Worm (Caenorhabditis elegans) whole organism, L3 larva: ENCODE results near the gene ubc-15.

ENCODE experiments used
- ama-1 ChIP-seq: fragments of 150-350 bp; optimal IDR thresholded peaks from 2 replicates; lab custom pipeline; 2018
- ceh-16 ChIP-seq: sonication (generic microtip); optimal IDR thresholded peaks from 2 replicates; lab custom pipeline; 2017; ENCODE audit warnings: missing biosample characterization, missing genetic modification characterization
- ceh-28 ChIP-seq: fragments of 150-350 bp; optimal IDR thresholded peaks from 2 replicates; lab custom pipeline; 2014; ENCODE audit warnings: missing biosample characterization, missing genetic modification reagents, missing genetic modification characterization
- ceh-9 ChIP-seq: sonication (generic microtip); optimal IDR thresholded peaks from 2 replicates; lab custom pipeline; 2018; ENCODE audit warnings: missing biosample characterization, missing genetic modification characterization
- daf-12 ChIP-seq: fragments of 150-350 bp; optimal IDR thresholded peaks from 2 replicates; lab custom pipeline; 2014; ENCODE audit warnings: missing biosample characterization, missing genetic modification reagents, missing genetic modification characterization
- egl-27 ChIP-seq: sonication (generic microtip); optimal IDR thresholded peaks from 4 replicates; lab custom pipeline; 2017; ENCODE audit warnings: missing biosample characterization, missing genetic modification reagents, missing genetic modification characterization
- elt-1 ChIP-seq: fragments of 150-350 bp; optimal IDR thresholded peaks from 2 replicates; lab custom pipeline; 2014; ENCODE audit warnings: missing biosample characterization, missing genetic modification characterization
- elt-2 ChIP-seq: sonication (generic microtip); optimal IDR thresholded peaks from 2 replicates; lab custom pipeline; 2016; ENCODE audit warnings: missing genetic modification reagents, mild to moderate bottlenecking, missing genetic modification characterization, missing compliant biosample characterization
- elt-3 ChIP-seq, 3 experiments: fragments of 150-350 bp in 1 of 3; sonication (generic microtip) in 2 of 3; optimal IDR thresholded peaks; 2 replicates in 2 of 3; 4 replicates in 1 of 3; lab custom pipeline; 2014 to 2017; ENCODE audit warnings: missing biosample characterization in 3 of 3, missing genetic modification characterization in 3 of 3
- fkh-2 ChIP-seq: fragments of 150-350 bp; optimal IDR thresholded peaks from 2 replicates; lab custom pipeline; 2014; ENCODE audit warnings: missing biosample characterization, missing genetic modification reagents, missing genetic modification characterization
- fos-1 ChIP-seq: fragments of 150-350 bp; optimal IDR thresholded peaks from 2 replicates; lab custom pipeline; 2014; ENCODE audit warnings: missing biosample characterization, missing genetic modification characterization
- hmg-11 ChIP-seq: sonication (generic microtip); optimal IDR thresholded peaks from 2 replicates; lab custom pipeline; 2016; ENCODE audit warnings: missing genetic modification characterization, missing compliant biosample characterization
- lin-15B ChIP-seq: fragments of 150-350 bp; optimal IDR thresholded peaks from 2 replicates; lab custom pipeline; 2014; ENCODE audit warnings: missing biosample characterization, missing genetic modification characterization
- lsy-12 ChIP-seq: sonication (generic microtip); optimal IDR thresholded peaks from 2 replicates; lab custom pipeline; 2016; ENCODE audit warnings: mild to moderate bottlenecking, missing genetic modification characterization, missing compliant biosample characterization
- mdl-1 ChIP-seq: fragments of 150-350 bp; optimal IDR thresholded peaks from 2 replicates; lab custom pipeline; 2014; ENCODE audit warnings: missing biosample characterization, missing genetic modification characterization
- nfya-1 ChIP-seq: sonication (generic microtip); optimal IDR thresholded peaks from 2 replicates; lab custom pipeline; 2017; ENCODE audit warnings: missing genetic modification characterization, mild to moderate bottlenecking, missing compliant biosample characterization, antibody characterized with exemption, moderate library complexity; ENCODE audit not compliant: insufficient read depth
- nhr-11 ChIP-seq: fragments of 150-350 bp; optimal IDR thresholded peaks from 2 replicates; lab custom pipeline; 2014; ENCODE audit warnings: missing biosample characterization, missing genetic modification characterization
- nhr-12 ChIP-seq: fragments of 150-350 bp; optimal IDR thresholded peaks from 2 replicates; lab custom pipeline; 2014; ENCODE audit warnings: missing biosample characterization, missing genetic modification characterization
- nhr-23 ChIP-seq: fragments of 150-350 bp; optimal IDR thresholded peaks from 2 replicates; lab custom pipeline; 2014; ENCODE audit warnings: missing biosample characterization, missing genetic modification reagents, missing genetic modification characterization
- nhr-25 ChIP-seq: sonication (generic microtip); optimal IDR thresholded peaks from 2 replicates; lab custom pipeline; 2017; ENCODE audit warnings: missing biosample characterization, missing genetic modification characterization
- nhr-43 ChIP-seq: sonication (generic microtip); optimal IDR thresholded peaks from 2 replicates; lab custom pipeline; 2016; ENCODE audit warnings: mild to moderate bottlenecking, missing genetic modification characterization, missing compliant biosample characterization; ENCODE audit not compliant: poor library complexity, severe bottlenecking
- nhr-77 ChIP-seq: fragments of 150-350 bp; optimal IDR thresholded peaks from 2 replicates; lab custom pipeline; 2014; ENCODE audit warnings: missing biosample characterization, missing genetic modification characterization
- pha-4 ChIP-seq: fragments of 150-350 bp; optimal IDR thresholded peaks from 2 replicates; lab custom pipeline; 2014; ENCODE audit warnings: missing biosample characterization, missing genetic modification reagents, missing genetic modification characterization
- pqm-1 ChIP-seq: fragments of 150-350 bp; optimal IDR thresholded peaks from 2 replicates; lab custom pipeline; 2017; ENCODE audit warnings: missing biosample characterization, missing genetic modification characterization, inconsistent platforms
- sea-2 ChIP-seq: fragments of 150-350 bp; sonication (generic microtip); optimal IDR thresholded peaks from 4 replicates; lab custom pipeline; 2014; ENCODE audit warnings: missing biosample characterization, missing genetic modification reagents, missing genetic modification characterization
- skn-1 ChIP-seq: fragments of 150-350 bp; optimal IDR thresholded peaks from 2 replicates; lab custom pipeline; 2014; ENCODE audit warnings: missing biosample characterization, missing genetic modification characterization
- snpc-4 ChIP-seq: fragments of 150-350 bp; optimal IDR thresholded peaks from 2 replicates; lab custom pipeline; 2014; ENCODE audit warnings: missing biosample characterization, missing genetic modification characterization
- tbx-2 ChIP-seq: sonication (generic microtip); optimal IDR thresholded peaks from 2 replicates; lab custom pipeline; 2016; ENCODE audit warnings: mild to moderate bottlenecking, missing genetic modification characterization, missing compliant biosample characterization
- unc-62 ChIP-seq: fragments of 150-350 bp; sonication (generic microtip); optimal IDR thresholded peaks from 4 replicates; lab custom pipeline; 2014; ENCODE audit warnings: missing biosample characterization, missing genetic modification reagents, missing genetic modification characterization
- ztf-11 ChIP-seq: fragments of 150-350 bp; optimal IDR thresholded peaks from 2 replicates; lab custom pipeline; 2014; ENCODE audit warnings: missing biosample characterization, missing genetic modification characterization
- ztf-4 ChIP-seq: fragments of 150-350 bp; optimal IDR thresholded peaks from 2 replicates; lab custom pipeline; 2014; ENCODE audit warnings: missing biosample characterization, missing genetic modification characterization

Gene ubc-15

ce11 chrII:2862557-2863035 lies 50.8 kb downstream of the ubc-15 start:
- TF ChIP-seq unc-62 (GFP tag; lab: Kevin White, UChicago) (no peak), skn-1 (tag; lab: Kevin White, UChicago) (no peak), lsy-12 (tag; lab: Kevin White, UChicago) (no peak), pqm-1 (tag; lab: Kevin White, UChicago) (no peak), ceh-28 (tag; lab: Kevin White, UChicago) (no peak), nhr-23 (tag; lab: Kevin White, UChicago) (no peak), hmg-11 (tag; lab: Kevin White, UChicago) (no peak)

ce11 chrII:2861385-2862099 lies 51.9 kb downstream of the ubc-15 start:
- no peak for TF ChIP-seq fkh-2 (tag; lab: Kevin White, UChicago)
- peak; percentile 32 for TF ChIP-seq hmg-11 (tag; lab: Kevin White, UChicago)
- TF ChIP-seq elt-2 (tag; lab: Kevin White, UChicago), result peak; percentile 19

- TF ChIP-seq pha-4 (tag; lab: Kevin White, UChicago), result peak; percentile 24
- peak; percentile 43 for TF ChIP-seq nhr-23 (tag; lab: Kevin White, UChicago)
- TF ChIP-seq skn-1 (tag; lab: Kevin White, UChicago), result no peak
- peak; percentile 10 for TF ChIP-seq nfya-1
- TF ChIP-seq pqm-1 (tag; lab: Kevin White, UChicago), result no peak
These were observed 53.3 kb downstream of the ubc-15 start for ce11 chrII:2859873-2860821.

ce11 chrII:2859315-2859714 lies 54.1 kb downstream of the ubc-15 start:
- TF ChIP-seq nhr-77 (tag; lab: Kevin White, UChicago) (no peak), ama-1 (lab: Kevin White, UChicago) (no peak), lin-15B (no peak), unc-62 (GFP tag; lab: Kevin White, UChicago) (no peak), ceh-9 (tag; lab: Kevin White, UChicago) (no peak), elt-1 (tag; lab: Kevin White, UChicago) (no peak), ztf-4 (tag; lab: Kevin White, UChicago) (no peak)

- no peak for TF ChIP-seq lin-15B
- no peak for TF ChIP-seq mdl-1
- TF ChIP-seq nhr-11, result no peak
- no peak for TF ChIP-seq ceh-16 (tag; lab: Kevin White, UChicago)
- TF ChIP-seq elt-3 (tag; optimal IDR thresholded peaks at IDR 0.05; lab: Kevin White, UChicago), result no peak
- no peak for TF ChIP-seq nhr-12 (tag; lab: Kevin White, UChicago)
- no peak for TF ChIP-seq sea-2 (GFP tag; lab: Kevin White, UChicago)
- TF ChIP-seq egl-27 (tag; lab: Kevin White, UChicago), result no peak
- TF ChIP-seq daf-12 (tag; lab: Kevin White, UChicago), result no peak
- no peak for TF ChIP-seq nhr-25 (tag; lab: Kevin White, UChicago)
- TF ChIP-seq snpc-4 (tag; lab: Kevin White, UChicago), result no peak
- no peak for TF ChIP-seq nhr-43 (tag; lab: Kevin White, UChicago)
- no peak for TF ChIP-seq fos-1 (tag; lab: Kevin White, UChicago)
- no peak for TF ChIP-seq pqm-1 (tag; lab: Kevin White, UChicago)
- no peak for TF ChIP-seq ztf-11 (tag; lab: Kevin White, UChicago)
- no peak for TF ChIP-seq tbx-2 (tag; lab: Kevin White, UChicago)
These were observed 54.6 kb downstream of the ubc-15 start for ce11 chrII:2858851-2859250.
